Worm (Caenorhabditis elegans) whole organism, L1 larva: ENCODE results near the gene Y110A2AL.7.

Source experiments
- aly-2 ChIP-seq: fragments of 150-350 bp; optimal IDR thresholded peaks from 2 replicates; lab custom pipeline; 2014; ENCODE audit warnings: missing biosample characterization, missing genetic modification characterization
- ama-1 ChIP-seq: fragments of 150-350 bp; optimal IDR thresholded peaks from 2 replicates; lab custom pipeline; 2014
- dpl-1 ChIP-seq, 3 experiments: fragments of 150-350 bp in 2 of 3; sonication (generic microtip) in 1 of 3; optimal IDR thresholded peaks; 2 replicates each; lab custom pipeline; 2014 to 2017; ENCODE audit warnings: missing biosample characterization in 3 of 3, missing genetic modification characterization in 3 of 3, missing genetic modification reagents in 3 of 3
- dsc-1 ChIP-seq: sonication (generic microtip); optimal IDR thresholded peaks from 2 replicates; lab custom pipeline; 2016; ENCODE audit warnings: mild to moderate bottlenecking, missing genetic modification characterization, missing compliant biosample characterization
- efl-1 ChIP-seq, 4 experiments: fragments of 150-350 bp; optimal IDR thresholded peaks in 3 of 4; peaks in 1 of 4; 1 replicate in 1 of 4; 2 replicates in 3 of 4; lab custom pipeline; 2014; ENCODE audit warnings: missing biosample characterization in 2 of 4, missing genetic modification characterization in 2 of 4, missing genetic modification reagents in 2 of 4
- elt-2 ChIP-seq: sonication (generic microtip); optimal IDR thresholded peaks from 2 replicates; lab custom pipeline; 2016; ENCODE audit warnings: missing genetic modification characterization, mild to moderate bottlenecking, inconsistent platforms, missing compliant biosample characterization, missing genetic modification reagents
- fkh-10 ChIP-seq: sonication (generic microtip); optimal IDR thresholded peaks from 2 replicates; lab custom pipeline; 2017; ENCODE audit warnings: missing biosample characterization, missing genetic modification reagents, missing genetic modification characterization
- lin-14 ChIP-seq: fragments of 200-800 bp; sonication (Bioruptor generic); optimal IDR thresholded peaks from 2 replicates; lab custom pipeline; 2018; ENCODE audit warnings: mild to moderate bottlenecking, missing genetic modification characterization, moderate library complexity, missing compliant biosample characterization
- lin-39 ChIP-seq: fragments of 150-350 bp; optimal IDR thresholded peaks from 2 replicates; lab custom pipeline; 2014; ENCODE audit warnings: missing biosample characterization, missing genetic modification reagents, missing genetic modification characterization
- nhr-11 ChIP-seq: fragments of 150-350 bp; optimal IDR thresholded peaks from 2 replicates; lab custom pipeline; 2014; ENCODE audit warnings: missing biosample characterization, missing genetic modification characterization
- sox-4 ChIP-seq: sonication (generic microtip); optimal IDR thresholded peaks from 2 replicates; lab custom pipeline; 2016; ENCODE audit warnings: missing genetic modification characterization, missing compliant biosample characterization
- sptf-1 ChIP-seq: fragments of 150-350 bp; optimal IDR thresholded peaks from 2 replicates; lab custom pipeline; 2014; ENCODE audit warnings: missing biosample characterization, missing genetic modification characterization

DNA sequence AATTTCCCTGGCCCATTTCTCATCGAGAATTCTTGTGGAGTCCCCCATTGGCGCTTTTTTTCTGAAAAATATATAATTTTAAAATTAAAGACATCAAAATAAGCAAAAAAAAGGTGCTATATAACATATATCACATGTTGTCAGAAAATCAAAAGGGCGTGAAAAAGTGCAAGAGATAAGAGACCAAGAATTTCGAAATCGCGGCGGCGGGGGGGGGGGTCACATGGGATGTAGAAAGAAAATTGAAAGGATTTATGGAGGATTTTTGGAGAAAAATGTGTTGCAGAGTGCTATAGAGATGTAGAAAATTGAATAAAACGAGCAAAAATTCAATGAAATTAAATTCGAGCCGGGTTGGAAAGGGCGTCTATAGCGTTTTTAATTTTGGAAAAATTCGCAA is 11.8 kb downstream of the Y110A2AL.7 start, which contains the start of gene K12H6.6:
- no peak for TF ChIP-seq nhr-11 (tag; lab: Kevin White, UChicago)
- no peak for TF ChIP-seq dsc-1 (tag; lab: Kevin White, UChicago)
- TF ChIP-seq sox-4 (tag; lab: Kevin White, UChicago), result no peak
- TF ChIP-seq efl-1 (optimal IDR thresholded peaks at IDR 0.05; lab: Kevin White, UChicago), result no peak
- TF ChIP-seq efl-1 (GFP tag; optimal IDR thresholded peaks at IDR 0.05 in 1 of 2; lab: Kevin White, UChicago), result no peak
- no peak for TF ChIP-seq elt-2 (tag; lab: Kevin White, UChicago)
- no peak for TF ChIP-seq sptf-1 (tag; lab: Kevin White, UChicago)
- TF ChIP-seq fkh-10, result no peak
- TF ChIP-seq dpl-1 (GFP tag; optimal IDR thresholded peaks at IDR 0.05; lab: Kevin White, UChicago), result peak in 1 of 3 experiments; percentile 9
- no peak for TF ChIP-seq ama-1 (lab: Kevin White, UChicago)
- TF ChIP-seq aly-2 (tag; lab: Kevin White, UChicago), result no peak
- TF ChIP-seq lin-14 (GFP tag; lab: Kevin White, UChicago), result peak; percentile 70
- no peak for TF ChIP-seq lin-39
